Worm (Caenorhabditis elegans) whole organism, late embryonic: ENCODE results near the gene ZK930.7.

Experiments
- C08G9.2 ChIP-seq: sonication (generic microtip); optimal IDR thresholded peaks from 2 replicates; lab custom pipeline; 2016; ENCODE audit warnings: mild to moderate bottlenecking, missing genetic modification characterization, moderate library complexity, missing compliant biosample characterization
- T23F11.4 ChIP-seq: fragments of 200-800 bp; sonication (Bioruptor generic); optimal IDR thresholded peaks from 2 replicates; lab custom pipeline; 2018; ENCODE audit warnings: mild to moderate bottlenecking, missing genetic modification characterization, missing compliant biosample characterization
- ahr-1 ChIP-seq: sonication (generic microtip); optimal IDR thresholded peaks from 2 replicates; lab custom pipeline; 2016; ENCODE audit warnings: missing genetic modification characterization, missing compliant biosample characterization
- ama-1 ChIP-seq: fragments of 150-350 bp; optimal IDR thresholded peaks from 2 replicates; lab custom pipeline; 2014
- ceh-14 ChIP-seq: sonication (generic microtip); optimal IDR thresholded peaks from 2 replicates; lab custom pipeline; 2016; ENCODE audit warnings: missing genotype, missing genetic modification characterization, missing compliant biosample characterization
- ceh-19 ChIP-seq: fragments of 200-800 bp; sonication (Bioruptor generic); optimal IDR thresholded peaks from 2 replicates; lab custom pipeline; 2018; ENCODE audit warnings: mild to moderate bottlenecking, missing genetic modification characterization, missing compliant biosample characterization
- ceh-2 ChIP-seq: sonication (generic microtip); optimal IDR thresholded peaks from 2 replicates; lab custom pipeline; 2016; ENCODE audit warnings: missing genotype, missing genetic modification characterization, missing compliant biosample characterization
- ceh-24 ChIP-seq: sonication (generic microtip); optimal IDR thresholded peaks from 2 replicates; lab custom pipeline; 2016; ENCODE audit warnings: mild to moderate bottlenecking, missing genetic modification characterization, missing compliant biosample characterization
- ceh-30 ChIP-seq: fragments of 150-350 bp; optimal IDR thresholded peaks from 2 replicates; lab custom pipeline; 2014; ENCODE audit warnings: missing biosample characterization, missing genetic modification characterization
- ceh-34 ChIP-seq: sonication (generic microtip); optimal IDR thresholded peaks from 2 replicates; lab custom pipeline; 2016; ENCODE audit warnings: mild to moderate bottlenecking, missing genetic modification characterization, missing compliant biosample characterization
- ceh-45 ChIP-seq: fragments of 200-800 bp; sonication (Bioruptor generic); IDR thresholded peaks from 2 replicates; pipeline ENCODE4 v1.3.6; 2022; ENCODE audit warnings: missing genetic modification reagents, missing genetic modification characterization, missing compliant biosample characterization
- ceh-6 ChIP-seq: fragments of 200-800 bp; sonication (Bioruptor generic); optimal IDR thresholded peaks from 2 replicates; lab custom pipeline; 2018; ENCODE audit warnings: mild to moderate bottlenecking, missing genetic modification characterization, missing compliant biosample characterization
- ceh-9 ChIP-seq: sonication (generic microtip); optimal IDR thresholded peaks from 2 replicates; lab custom pipeline; 2016; ENCODE audit warnings: mild to moderate bottlenecking, missing genetic modification characterization, inconsistent platforms, missing compliant biosample characterization
- dve-1 ChIP-seq: sonication (generic microtip); optimal IDR thresholded peaks from 2 replicates; lab custom pipeline; 2017; ENCODE audit warnings: antibody characterized with exemption, mild to moderate bottlenecking, missing genetic modification characterization, missing compliant biosample characterization
- eyg-1 ChIP-seq: sonication (generic microtip); optimal IDR thresholded peaks from 2 replicates; lab custom pipeline; 2016; ENCODE audit warnings: missing genotype, missing genetic modification characterization, missing compliant biosample characterization
- hlh-30 ChIP-seq: sonication (generic microtip); optimal IDR thresholded peaks from 2 replicates; lab custom pipeline; 2017; ENCODE audit warnings: antibody characterized with exemption, missing genetic modification characterization, missing compliant biosample characterization; ENCODE audit not compliant: insufficient read depth
- hlh-6 ChIP-seq: sonication (generic microtip); optimal IDR thresholded peaks from 2 replicates; lab custom pipeline; 2016; ENCODE audit warnings: missing genotype, missing genetic modification characterization, missing compliant biosample characterization
- lim-6 ChIP-seq: sonication (generic microtip); optimal IDR thresholded peaks from 2 replicates; lab custom pipeline; 2016; ENCODE audit warnings: missing genetic modification characterization, missing compliant biosample characterization
- lin-11 ChIP-seq: fragments of 200-800 bp; sonication (Bioruptor generic); optimal IDR thresholded peaks from 2 replicates; lab custom pipeline; 2018; ENCODE audit warnings: mild to moderate bottlenecking, missing genetic modification characterization, missing compliant biosample characterization
- nfya-1 ChIP-seq: sonication (generic microtip); optimal IDR thresholded peaks from 2 replicates; lab custom pipeline; 2017; ENCODE audit warnings: missing genetic modification characterization, mild to moderate bottlenecking, missing compliant biosample characterization, antibody characterized with exemption, moderate library complexity
- odd-2 ChIP-seq: sonication (generic microtip); optimal IDR thresholded peaks from 2 replicates; lab custom pipeline; 2017; ENCODE audit warnings: antibody characterized with exemption, mild to moderate bottlenecking, missing genetic modification characterization, missing compliant biosample characterization
- pag-3 ChIP-seq: sonication (generic microtip); optimal IDR thresholded peaks from 2 replicates; lab custom pipeline; 2016; ENCODE audit warnings: missing compliant biosample characterization, missing genetic modification characterization, borderline replicate concordance
- pat-9 ChIP-seq: fragments of 200-800 bp; sonication (Bioruptor generic); optimal IDR thresholded peaks from 2 replicates; lab custom pipeline; 2018; ENCODE audit warnings: mild to moderate bottlenecking, missing genetic modification characterization, moderate library complexity, missing compliant biosample characterization
- pax-1 ChIP-seq: fragments of 150-350 bp; optimal IDR thresholded peaks from 2 replicates; lab custom pipeline; 2014; ENCODE audit warnings: missing biosample characterization, missing genetic modification characterization
- ref-2 ChIP-seq: sonication (generic microtip); optimal IDR thresholded peaks from 2 replicates; lab custom pipeline; 2016; ENCODE audit warnings: missing genetic modification characterization, missing compliant biosample characterization
- rnt-1 ChIP-seq: sonication (generic microtip); optimal IDR thresholded peaks from 2 replicates; lab custom pipeline; 2016; ENCODE audit warnings: missing genetic modification characterization, missing compliant biosample characterization
- sdc-2 ChIP-seq: sonication (generic microtip); optimal IDR thresholded peaks from 2 replicates; lab custom pipeline; 2016; ENCODE audit warnings: missing genotype, missing genetic modification characterization, missing compliant biosample characterization
- unc-3 ChIP-seq, 2 experiments: fragments of 200-800 bp in 1 of 2; sonication (Bioruptor generic) in 1 of 2; sonication (generic microtip) in 1 of 2; conservative IDR thresholded peaks in 1 of 2; optimal IDR thresholded peaks in 1 of 2; 2 replicates each; pipeline versions ENCODE4 v1.3.6 to Lab custom; 2016 to 2022; ENCODE audit warnings: missing compliant biosample characterization in 2 of 2, missing genetic modification characterization in 2 of 2, missing genetic modification reagents in 1 of 2
- unc-42 ChIP-seq: sonication (generic microtip); optimal IDR thresholded peaks from 2 replicates; lab custom pipeline; 2016; ENCODE audit warnings: missing genotype, missing genetic modification characterization, missing compliant biosample characterization
- ztf-16 ChIP-seq: sonication (generic microtip); optimal IDR thresholded peaks from 2 replicates; lab custom pipeline; 2017; ENCODE audit warnings: missing genetic modification characterization, missing compliant biosample characterization

Gene ZK930.7

ce11 chrII:11916945-11917344 is 2.5 kb downstream of the ZK930.7 start:
- TF ChIP-seq nfya-1 (tag; lab: Kevin White, UChicago): no peak
- TF ChIP-seq odd-2 (tag; lab: Kevin White, UChicago): no peak
- TF ChIP-seq rnt-1 (tag; lab: Kevin White, UChicago): no peak
- no peak for TF ChIP-seq unc-42 (tag; lab: Kevin White, UChicago)
- TF ChIP-seq ref-2 (tag; lab: Kevin White, UChicago): no peak
- no peak for TF ChIP-seq ceh-30 (tag; lab: Kevin White, UChicago)
- no peak for TF ChIP-seq sdc-2 (tag; lab: Kevin White, UChicago)
- no peak for TF ChIP-seq unc-3 (GFP tag; conservative IDR thresholded peaks at IDR 0.05; lab: Robert Waterston, UW)
- TF ChIP-seq unc-3 (tag; optimal IDR thresholded peaks at IDR 0.05; lab: Kevin White, UChicago): no peak
- TF ChIP-seq lin-11 (tag; lab: Kevin White, UChicago): no peak
- TF ChIP-seq eyg-1: no peak
- no peak for TF ChIP-seq ahr-1 (tag; lab: Kevin White, UChicago)
- TF ChIP-seq, all 69 proteins: peak for 0

ce11 chrII:11917530-11917952 is 3.1 kb downstream of the ZK930.7 start:
- TF ChIP-seq C08G9.2 (tag; lab: Kevin White, UChicago) (no peak), ceh-19 (no peak), ceh-2 (no peak)

ce11 chrII:11922757-11923538 is 8.5 kb downstream of the ZK930.7 start:
- TF ChIP-seq dve-1 (tag; lab: Kevin White, UChicago) (peak; percentile 14), pax-1 (tag; lab: Kevin White, UChicago) (no peak), ceh-34 (tag; lab: Kevin White, UChicago) (peak; percentile 1)

- TF ChIP-seq dve-1 (tag; lab: Kevin White, UChicago): peak; percentile 29
- TF ChIP-seq pat-9 (tag; lab: Kevin White, UChicago): no peak
- no peak for TF ChIP-seq hlh-6 (tag; lab: Kevin White, UChicago)
- TF ChIP-seq hlh-30: peak; percentile 47
- TF ChIP-seq, all 69 proteins: peak for 2
These were observed 9.4 kb downstream of the ZK930.7 start for ce11 chrII:11923620-11924298.

DNA sequence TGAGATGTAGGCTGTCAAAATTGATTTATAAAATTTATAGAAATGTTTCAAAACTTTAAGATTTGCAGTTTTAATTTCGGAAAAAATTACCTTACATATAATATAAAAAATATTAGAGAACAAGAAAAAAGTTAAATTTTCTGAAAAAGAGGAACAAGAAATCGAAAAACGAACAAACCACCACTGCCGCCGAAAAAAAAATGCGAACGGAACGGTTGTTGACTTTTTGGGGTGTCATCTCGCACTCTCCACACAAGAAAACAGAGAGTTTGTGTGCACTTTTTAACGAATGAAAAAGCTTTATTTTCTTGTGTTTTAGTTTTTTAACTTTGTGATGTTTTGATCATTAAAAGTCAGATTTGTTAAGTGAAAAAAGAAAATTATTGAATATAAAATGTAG is 10.8 kb downstream of the ZK930.7 start:
- TF ChIP-seq ceh-24 (tag; lab: Kevin White, UChicago) (no peak), ceh-45 (GFP tag; lab: Robert Waterston, UW) (no peak), ceh-14 (no peak)

ce11 chrII:11926501-11926900 is 12.1 kb downstream of the ZK930.7 start:
- TF ChIP-seq unc-42 (tag; lab: Kevin White, UChicago): no peak
- TF ChIP-seq pax-1 (tag; lab: Kevin White, UChicago): no peak
- TF ChIP-seq ceh-6: no peak
- no peak for TF ChIP-seq ztf-16 (tag; lab: Kevin White, UChicago)
- TF ChIP-seq ceh-14: no peak
- TF ChIP-seq pag-3 (tag; lab: Kevin White, UChicago): no peak
- TF ChIP-seq T23F11.4 (GFP tag; lab: Kevin White, UChicago): no peak
- no peak for TF ChIP-seq lim-6 (tag; lab: Kevin White, UChicago)
- no peak for TF ChIP-seq hlh-6 (tag; lab: Kevin White, UChicago)
- TF ChIP-seq ama-1 (lab: Kevin White, UChicago): no peak
- TF ChIP-seq ceh-9: no peak
- TF ChIP-seq, all 69 proteins: peak for 0
